Fruit fly (Drosophila melanogaster) whole organism, embryonic: ENCODE results near the gene CG11382.

ENCODE experiments used
- CG10147 ChIP-seq: fragments of 200-800 bp; sonication (Bioruptor generic); optimal IDR thresholded peaks from 2 replicates; lab custom pipeline; 2019; ENCODE audit warnings: missing biosample characterization, mild to moderate bottlenecking, missing genetic modification characterization, moderate library complexity
- CG11560 ChIP-seq: fragments of 200-800 bp; sonication (Bioruptor generic); IDR thresholded peaks from 3 replicates; pipeline ENCODE4 v1.3.6; 2022; ENCODE audit warnings: missing biosample characterization, missing genetic modification characterization
- CG12299 ChIP-seq: fragments of 200-800 bp; sonication (Bioruptor generic); optimal IDR thresholded peaks from 2 replicates; lab custom pipeline; 2018; ENCODE audit warnings: missing biosample characterization, mild to moderate bottlenecking, missing genetic modification characterization
- CG13424 ChIP-seq: fragments of 200-800 bp; sonication (Bioruptor generic); optimal IDR thresholded peaks from 2 replicates; lab custom pipeline; 2019; ENCODE audit warnings: missing biosample characterization, mild to moderate bottlenecking, missing genetic modification characterization, moderate library complexity
- CG14667 ChIP-seq: fragments of 200-800 bp; sonication (Bioruptor generic); IDR thresholded peaks from 2 replicates; pipeline ENCODE4 v1.3.6; 2022; ENCODE audit warnings: missing biosample characterization, missing genetic modification characterization
- CG16863 ChIP-seq: fragments of 200-800 bp; sonication (Bioruptor generic); optimal IDR thresholded peaks from 3 replicates; lab custom pipeline; 2016; ENCODE audit warnings: missing biosample characterization, missing genetic modification characterization
- CG17361 ChIP-seq: fragments of 200-800 bp; sonication (Bioruptor generic); IDR thresholded peaks from 3 replicates; pipeline ENCODE4 v1.3.6; 2022; ENCODE audit warnings: missing biosample characterization, missing genetic modification characterization
- CG18599 ChIP-seq: fragments of 200-800 bp; sonication (Bioruptor generic); optimal IDR thresholded peaks from 3 replicates; lab custom pipeline; 2017; ENCODE audit warnings: missing biosample characterization, missing genetic modification characterization, mild to moderate bottlenecking, moderate library complexity, missing genetic modification reagents
- CG2120 ChIP-seq: fragments of 200-800 bp; sonication (Bioruptor generic); optimal IDR thresholded peaks from 3 replicates; lab custom pipeline; 2016; ENCODE audit warnings: missing biosample characterization, missing genetic modification characterization
- CG2889 ChIP-seq: fragments of 200-800 bp; sonication (Bioruptor generic); IDR thresholded peaks from 3 replicates; pipeline ENCODE4 v1.3.6; 2022; ENCODE audit warnings: missing biosample characterization, missing genetic modification characterization
- CG30020 ChIP-seq: fragments of 200-800 bp; optimal IDR thresholded peaks from 2 replicates; lab custom pipeline; 2019; ENCODE audit warnings: missing biosample characterization, mild to moderate bottlenecking, missing genetic modification characterization, moderate library complexity
- CG3281 ChIP-seq: fragments of 200-800 bp; sonication (Bioruptor generic); optimal IDR thresholded peaks from 3 replicates; lab custom pipeline; 2017; ENCODE audit warnings: missing biosample characterization, mild to moderate bottlenecking, missing genetic modification characterization
- CG3407 ChIP-seq: fragments of 200-800 bp; sonication (Bioruptor generic); optimal IDR thresholded peaks from 2 replicates; lab custom pipeline; 2018; ENCODE audit warnings: missing biosample characterization, mild to moderate bottlenecking, missing genetic modification characterization
- CG5180 ChIP-seq: fragments of 200-800 bp; sonication (Bioruptor generic); optimal IDR thresholded peaks from 3 replicates; lab custom pipeline; 2017; ENCODE audit warnings: missing biosample characterization, missing genetic modification characterization, mild to moderate bottlenecking, moderate library complexity, missing genetic modification reagents
- CG6683 ChIP-seq: fragments of 200-800 bp; sonication (Bioruptor generic); optimal IDR thresholded peaks from 2 replicates; lab custom pipeline; 2017; ENCODE audit warnings: missing biosample characterization, mild to moderate bottlenecking, missing genetic modification characterization, missing genetic modification reagents
- CG7556 ChIP-seq: fragments of 200-800 bp; sonication (Bioruptor generic); optimal IDR thresholded peaks from 2 replicates; lab custom pipeline; 2017; ENCODE audit warnings: missing biosample characterization, mild to moderate bottlenecking, missing genetic modification characterization
- CG8281 ChIP-seq: fragments of 200-800 bp; sonication (Bioruptor generic); optimal IDR thresholded peaks from 2 replicates; lab custom pipeline; 2018; ENCODE audit warnings: missing biosample characterization, mild to moderate bottlenecking, missing genetic modification characterization, moderate library complexity
- Chrac-16 ChIP-seq: fragments of 200-800 bp; sonication (Bioruptor generic); optimal IDR thresholded peaks from 3 replicates; lab custom pipeline; 2016; ENCODE audit warnings: missing biosample characterization, missing genetic modification characterization
- CrebB ChIP-seq: fragments of 200-800 bp; sonication (Bioruptor generic); optimal IDR thresholded peaks from 3 replicates; lab custom pipeline; 2018; ENCODE audit warnings: missing biosample characterization, mild to moderate bottlenecking, missing genetic modification characterization
- D19A ChIP-seq: fragments of 200-800 bp; optimal IDR thresholded peaks from 3 replicates; lab custom pipeline; 2019; ENCODE audit warnings: missing biosample characterization, mild to moderate bottlenecking, missing genetic modification characterization, moderate library complexity
- Elba2 ChIP-seq: fragments of 200-800 bp; sonication (Bioruptor generic); optimal IDR thresholded peaks from 3 replicates; lab custom pipeline; 2016; ENCODE audit warnings: missing biosample characterization, missing genetic modification characterization
- Ets97D ChIP-seq: fragments of 200-800 bp; sonication (Bioruptor generic); optimal IDR thresholded peaks from 3 replicates; lab custom pipeline; 2016; ENCODE audit warnings: missing biosample characterization, missing genetic modification characterization
- HLH3B ChIP-seq: fragments of 200-800 bp; sonication (Bioruptor generic); IDR thresholded peaks from 2 replicates; pipeline ENCODE4 v1.3.6; 2022; ENCODE audit warnings: missing biosample characterization, missing genetic modification characterization
- Hand ChIP-seq: fragments of 200-800 bp; sonication (Bioruptor generic); optimal IDR thresholded peaks from 2 replicates; lab custom pipeline; 2017; ENCODE audit warnings: mild to moderate bottlenecking, missing biosample characterization, missing genetic modification reagents, missing genetic modification characterization
- Hr3 ChIP-seq: fragments of 200-800 bp; sonication (Bioruptor generic); optimal IDR thresholded peaks from 3 replicates; lab custom pipeline; 2016; ENCODE audit warnings: missing biosample characterization, missing genetic modification characterization
- MBD-R2 ChIP-seq: fragments of 200-800 bp; sonication (Bioruptor generic); IDR thresholded peaks from 2 replicates; pipeline ENCODE4 v1.3.6; 2022; ENCODE audit warnings: missing biosample characterization, missing genetic modification characterization
- Mad ChIP-seq: fragments of 200-800 bp; sonication (Bioruptor generic); optimal IDR thresholded peaks from 2 replicates; lab custom pipeline; 2016; ENCODE audit warnings: missing biosample characterization, missing genetic modification characterization
- Optix ChIP-seq: fragments of 200-800 bp; sonication (Bioruptor generic); IDR thresholded peaks from 3 replicates; pipeline ENCODE4 v1.3.6; 2022; ENCODE audit warnings: missing biosample characterization, missing genetic modification characterization
- Ptx1 ChIP-seq: fragments of 200-800 bp; sonication (Bioruptor generic); IDR thresholded peaks from 2 replicates; pipeline ENCODE4 v1.3.6; 2022; ENCODE audit warnings: missing biosample characterization, missing genetic modification characterization
- Rx ChIP-seq: fragments of 200-800 bp; sonication (Bioruptor generic); IDR thresholded peaks from 2 replicates; pipeline ENCODE4 v1.3.6; 2022; ENCODE audit warnings: missing biosample characterization, missing genetic modification characterization
- Spps ChIP-seq: fragments of 200-800 bp; sonication (Bioruptor generic); optimal IDR thresholded peaks from 2 replicates; lab custom pipeline; 2018; ENCODE audit warnings: missing biosample characterization, mild to moderate bottlenecking, missing genetic modification characterization
- Tbp ChIP-seq: fragments of >200 bp; optimal IDR thresholded peaks from 2 replicates; lab custom pipeline; 2018; ENCODE audit warnings: missing biosample characterization, missing genetic modification characterization
- ac ChIP-seq: fragments of 200-800 bp; sonication (Bioruptor generic); optimal IDR thresholded peaks from 3 replicates; lab custom pipeline; 2017; ENCODE audit warnings: missing biosample characterization, mild to moderate bottlenecking, missing genetic modification characterization
- aop ChIP-seq: fragments of 200-800 bp; sonication (Bioruptor generic); IDR thresholded peaks from 2 replicates; pipeline ENCODE4 v1.3.6; 2022; ENCODE audit warnings: missing biosample characterization, missing genetic modification characterization
- cwo ChIP-seq: fragments of 200-800 bp; sonication (Bioruptor generic); optimal IDR thresholded peaks from 3 replicates; lab custom pipeline; 2017; ENCODE audit warnings: missing biosample characterization, missing genetic modification characterization, mild to moderate bottlenecking, moderate library complexity, missing genetic modification reagents
- ewg ChIP-seq: fragments of 200-800 bp; sonication (Bioruptor generic); optimal IDR thresholded peaks from 3 replicates; lab custom pipeline; 2017; ENCODE audit warnings: mild to moderate bottlenecking, missing biosample characterization, missing genetic modification reagents, missing genetic modification characterization
- fd3F ChIP-seq: fragments of 200-800 bp; sonication (Bioruptor generic); optimal IDR thresholded peaks from 2 replicates; lab custom pipeline; 2018; ENCODE audit warnings: missing biosample characterization, mild to moderate bottlenecking, missing genetic modification characterization, moderate library complexity
- gsb ChIP-seq: fragments of 200-800 bp; sonication (Bioruptor generic); IDR thresholded peaks from 2 replicates; pipeline ENCODE4 v1.3.6; 2022; ENCODE audit warnings: missing biosample characterization, missing genetic modification characterization
- jumu ChIP-seq: fragments of 200-800 bp; sonication (Bioruptor generic); optimal IDR thresholded peaks from 3 replicates; lab custom pipeline; 2016; ENCODE audit warnings: missing biosample characterization, missing genetic modification characterization
- nerfin-2 ChIP-seq: fragments of 200-800 bp; sonication (Bioruptor generic); IDR thresholded peaks from 2 replicates; pipeline ENCODE4 v1.3.6; 2022; ENCODE audit warnings: missing biosample characterization, missing genetic modification characterization; ENCODE audit not compliant: partially characterized antibody
- prd ChIP-seq, 3 experiments: fragments of >200 bp in 2 of 3; fragments of 200-800 bp in 1 of 3; sonication (Bioruptor generic) in 1 of 3; optimal IDR thresholded peaks in 2 of 3; IDR thresholded peaks in 1 of 3; 2 replicates in 2 of 3; 3 replicates in 1 of 3; pipeline versions ENCODE4 v1.3.6 to Lab custom; 2017 to 2022; ENCODE audit warnings: missing biosample characterization in 1 of 3, missing genetic modification characterization in 1 of 3
- row ChIP-seq: fragments of 200-800 bp; sonication (Bioruptor generic); IDR thresholded peaks from 3 replicates; pipeline ENCODE4 v1.3.6; 2022; ENCODE audit warnings: missing biosample characterization, missing genetic modification characterization
- sc ChIP-seq, 3 experiments: fragments of >200 bp in 2 of 3; fragments of 200-800 bp in 1 of 3; sonication (Bioruptor generic) in 1 of 3; optimal IDR thresholded peaks; 2 replicates in 2 of 3; 3 replicates in 1 of 3; lab custom pipeline; 2017; ENCODE audit warnings: mild to moderate bottlenecking in 1 of 3, missing biosample characterization in 1 of 3, missing genetic modification characterization in 1 of 3, missing genetic modification reagents in 1 of 3
- sens ChIP-seq: fragments of 200-800 bp; sonication (Bioruptor generic); peaks from one replicate; lab custom pipeline; 2016; ENCODE audit warnings: missing biosample characterization, missing genetic modification characterization
- sens-2 ChIP-seq: fragments of 200-800 bp; sonication (Bioruptor generic); IDR thresholded peaks from 2 replicates; pipeline ENCODE4 v1.3.6; 2022; ENCODE audit warnings: missing biosample characterization, missing genetic modification characterization
- shn ChIP-seq: fragments of 200-800 bp; sonication (Bioruptor generic); optimal IDR thresholded peaks from 3 replicates; lab custom pipeline; 2016; ENCODE audit warnings: missing biosample characterization, missing genetic modification characterization
- tin ChIP-seq: fragments of 200-800 bp; sonication (Bioruptor generic); optimal IDR thresholded peaks from 3 replicates; lab custom pipeline; 2016; ENCODE audit warnings: missing biosample characterization, missing genetic modification characterization
- tna ChIP-seq: fragments of 200-800 bp; sonication (Bioruptor generic); IDR thresholded peaks from 2 replicates; pipeline ENCODE4 v1.3.6; 2022; ENCODE audit warnings: missing biosample characterization, missing genetic modification characterization; ENCODE audit not compliant: partially characterized antibody
- trem ChIP-seq: fragments of 200-800 bp; optimal IDR thresholded peaks from 3 replicates; lab custom pipeline; 2019; ENCODE audit warnings: missing biosample characterization, mild to moderate bottlenecking, missing genetic modification characterization, moderate library complexity
- vvl ChIP-seq: fragments of 200-800 bp; sonication (Bioruptor generic); IDR thresholded peaks from 2 replicates; pipeline ENCODE4 v1.3.6; 2022; ENCODE audit warnings: missing biosample characterization, missing genetic modification characterization
- wdn ChIP-seq: fragments of 200-800 bp; sonication (Bioruptor generic); IDR thresholded peaks from 2 replicates; pipeline ENCODE4 v1.3.6; 2022; ENCODE audit warnings: missing biosample characterization, missing genetic modification characterization

CG11382 gene

DNA sequence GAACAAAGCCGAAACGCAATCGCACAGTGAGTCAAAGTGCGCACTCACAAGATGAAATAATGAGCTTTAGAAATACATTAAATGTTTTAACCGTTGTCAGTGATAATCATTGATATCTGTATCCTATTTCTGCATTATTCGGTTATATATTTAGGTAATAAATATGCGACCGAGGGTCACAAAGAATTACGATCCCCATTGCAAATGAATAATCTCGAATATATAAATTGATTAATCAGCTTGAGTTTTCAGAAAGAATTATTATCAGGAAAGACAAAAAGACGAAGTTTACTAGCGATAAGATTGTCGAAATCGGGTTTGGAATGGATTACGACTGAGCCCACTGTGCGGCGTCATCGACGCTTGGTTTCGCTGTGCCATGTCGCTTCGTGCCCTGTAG, 38.8 kb upstream of the CG11382 start (continued):
- TF ChIP-seq Ptx1, result peak; percentile 45; the same call in 1 of the 2 replicates
- no peak for TF ChIP-seq Ets97D (GFP tag; lab: Kevin White, UChicago)
- no peak for TF ChIP-seq CG11560 (tag; lab: Robert Waterston, UW)
- no peak for TF ChIP-seq nerfin-2 (GFP tag; lab: Robert Waterston, UW)
- no peak for TF ChIP-seq HLH3B
- peak; percentile 93 for TF ChIP-seq sens (GFP tag; lab: Kevin White, UChicago)
- TF ChIP-seq CrebB, result no peak
- peak; percentile 34; the same call in 1 of the 2 replicates for TF ChIP-seq vvl (GFP tag; lab: Robert Waterston, UW)
- TF ChIP-seq CG6683 (GFP tag; lab: Kevin White, UChicago), result peak; percentile 11
- TF ChIP-seq ac (GFP tag; lab: Kevin White, UChicago), result no peak
- no peak for TF ChIP-seq shn (GFP tag; lab: Kevin White, UChicago)
- no peak for TF ChIP-seq aop (GFP tag; lab: Robert Waterston, UW)
- no peak for TF ChIP-seq CG14667 (GFP tag; lab: Robert Waterston, UW)
- TF ChIP-seq cwo (GFP tag; lab: Kevin White, UChicago), result peak; percentile 54
- no peak for TF ChIP-seq tna (GFP tag; lab: Robert Waterston, UW)
- no peak for TF ChIP-seq wdn (GFP tag; lab: Robert Waterston, UW)
- no peak for TF ChIP-seq trem
- no peak for TF ChIP-seq Optix (GFP tag; lab: Robert Waterston, UW)
- peak; percentile 34 for TF ChIP-seq CG10147 (GFP tag; lab: Kevin White, UChicago)
- TF ChIP-seq CG30020, result no peak
- TF ChIP-seq CG13424 (tag; lab: Kevin White, UChicago), result peak; percentile 59
- TF ChIP-seq Hand (GFP tag; lab: Kevin White, UChicago), result peak; percentile 8
- TF ChIP-seq CG5180, result no peak
- TF ChIP-seq CG2889 (GFP tag; lab: Robert Waterston, UW), result no peak
- peak; percentile 65 for TF ChIP-seq CG7556 (GFP tag; lab: Kevin White, UChicago)
- no peak for TF ChIP-seq jumu (GFP tag; lab: Kevin White, UChicago)
- TF ChIP-seq Elba2 (GFP tag; lab: Kevin White, UChicago), result no peak
- TF ChIP-seq Mad (GFP tag; lab: Kevin White, UChicago), result no peak
- TF ChIP-seq row (GFP tag; lab: Robert Waterston, UW), result peak; percentile 66
- no peak for TF ChIP-seq sc (optimal IDR thresholded peaks at IDR 0.05; lab: Kevin White, UChicago)
- TF ChIP-seq sc (GFP tag; optimal IDR thresholded peaks at IDR 0.05; lab: Kevin White, UChicago), result no peak
- no peak for TF ChIP-seq Tbp
- TF ChIP-seq fd3F, result peak; percentile 41
- TF ChIP-seq tin (GFP tag; lab: Kevin White, UChicago), result no peak
- TF ChIP-seq D19A (tag; lab: Kevin White, UChicago), result peak; percentile 40
- no peak for TF ChIP-seq ewg (GFP tag; lab: Kevin White, UChicago)
- no peak for TF ChIP-seq prd (optimal IDR thresholded peaks at IDR 0.05; lab: Kevin White, UChicago)
- 0 out of 3 replicates have a peak, but pooled peaks have one; percentile 31 for TF ChIP-seq prd (GFP tag; IDR thresholded peaks at IDR 0.05; lab: Robert Waterston, UW)
- TF ChIP-seq CG12299 (tag; lab: Kevin White, UChicago), result no peak
- TF ChIP-seq gsb (GFP tag; lab: Robert Waterston, UW), result 0 out of 2 replicates have a peak, but pooled peaks have one; percentile 11
- TF ChIP-seq CG17361 (GFP tag; lab: Robert Waterston, UW), result peak; percentile 59
- TF ChIP-seq Rx (GFP tag; lab: Robert Waterston, UW), result no peak
- TF ChIP-seq CG18599, result peak; percentile 79
- TF ChIP-seq Spps (tag; lab: Kevin White, UChicago), result no peak
- peak; percentile 73 for TF ChIP-seq CG3281 (GFP tag; lab: Kevin White, UChicago)
- TF ChIP-seq sens-2 (GFP tag; lab: Robert Waterston, UW), result no peak
- no peak for TF ChIP-seq Chrac-16 (GFP tag; lab: Kevin White, UChicago)
- TF ChIP-seq CG2120 (GFP tag; lab: Kevin White, UChicago), result peak; percentile 68
- no peak for TF ChIP-seq CG16863
- no peak for TF ChIP-seq MBD-R2
- no peak for TF ChIP-seq CG3407 (GFP tag; lab: Kevin White, UChicago)
- TF ChIP-seq Hr3 (GFP tag; lab: Kevin White, UChicago), result peak; percentile 28
- no peak for TF ChIP-seq CG8281 (tag; lab: Kevin White, UChicago)
